Worm (Caenorhabditis elegans): ENCODE measurements around the gene usp-4.

The usp-4 gene

DNA sequence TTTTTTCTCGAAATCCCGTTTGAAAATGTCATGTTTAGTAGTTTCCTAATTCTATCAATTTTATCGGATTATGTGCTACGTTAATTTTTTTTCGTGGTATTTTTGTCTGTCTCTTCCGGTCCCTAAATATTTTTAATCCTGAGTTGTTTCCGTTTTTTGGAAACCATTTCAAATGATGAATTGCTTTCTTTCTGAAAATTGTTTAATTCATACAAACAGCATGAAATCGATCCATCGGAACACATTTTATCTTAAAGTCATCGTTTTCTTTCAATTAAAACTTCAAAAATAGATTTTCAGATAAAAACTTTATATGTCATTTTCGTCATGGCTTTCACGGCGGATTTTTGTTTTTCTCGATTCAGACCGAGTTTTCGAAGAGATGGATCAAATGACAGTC, 5.3 kb downstream of the usp-4 start, which contains the start of gene spd-3:
TSS of gene spd-3 (plus strand) at position 301 of the 400 bp plus-strand sequence.
- no peak for TF ChIP-seq drap-1 (GFP tag; optimal IDR thresholded peaks at IDR 0.05)
- no peak for TF ChIP-seq unc-39 (tag; optimal IDR thresholded peaks at IDR 0.05)
- TF ChIP-seq tbx-8 (GFP tag; optimal IDR thresholded peaks at IDR 0.05) = no peak
- no peak for TF ChIP-seq unc-120 (tag; optimal IDR thresholded peaks at IDR 0.05; ENCODE audit: poor library complexity, severe bottlenecking)
- TF ChIP-seq sptf-1 (tag; optimal IDR thresholded peaks at IDR 0.05) = no peak

DNA sequence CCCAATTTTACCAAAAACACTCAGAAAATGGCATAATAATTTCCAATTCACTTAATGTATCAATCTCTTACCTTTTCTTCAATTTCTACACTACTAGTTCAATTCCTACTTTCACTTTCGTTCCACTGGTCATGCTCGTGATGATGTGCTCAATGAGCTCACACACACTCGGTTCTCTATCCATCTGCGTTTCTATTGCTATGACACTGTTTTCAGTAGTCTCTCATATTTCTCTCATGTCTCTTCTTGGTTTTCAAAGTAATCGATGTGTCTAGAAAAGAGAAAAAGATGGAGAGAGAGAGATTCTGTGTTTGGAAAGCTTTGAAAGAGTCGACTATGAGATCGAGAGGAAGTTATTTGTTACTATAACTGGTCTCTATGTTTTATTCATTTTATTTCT, 10.1 kb downstream of the usp-4 start:
- TF ChIP-seq ces-1 (GFP tag; optimal IDR thresholded peaks at IDR 0.05) (peak; percentile 79), unc-62 (GFP tag; optimal IDR thresholded peaks at IDR 0.05) (no peak), mep-1 (tag; optimal IDR thresholded peaks at IDR 0.05) (peak; percentile 7), unc-120 (tag; optimal IDR thresholded peaks at IDR 0.05; ENCODE audit: poor library complexity, severe bottlenecking) (peak; percentile 35)

DNA sequence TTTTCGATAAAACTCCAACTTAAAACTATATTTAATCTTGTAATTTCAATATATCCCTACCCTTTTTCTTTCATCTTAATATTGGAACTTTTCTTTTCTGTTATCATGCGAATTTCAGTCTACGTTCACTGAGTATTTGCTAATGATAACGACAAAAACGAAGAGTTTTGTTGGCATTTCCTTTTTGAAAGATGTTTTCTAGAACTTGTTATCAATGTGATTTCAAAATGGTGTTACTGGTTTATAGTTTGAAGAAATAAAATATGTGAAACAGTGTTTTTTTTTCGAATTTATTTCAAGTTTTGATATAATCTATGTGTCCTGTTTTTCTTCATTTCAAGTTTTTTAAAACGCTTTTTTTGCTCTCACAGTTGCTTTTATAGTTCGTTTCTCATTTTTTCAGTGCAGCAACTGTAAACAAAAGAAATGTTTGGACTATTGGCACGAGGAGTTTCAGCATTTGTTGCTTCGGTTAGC, 13.3 kb downstream of the usp-4 start, which contains the start of gene anat-1:
TSS of gene anat-1 (plus strand) at position 427 of the 477 bp plus-strand sequence.
- TF ChIP-seq ceh-39 (tag; optimal IDR thresholded peaks at IDR 0.05) = no peak
- TF ChIP-seq ceh-83 (GFP tag; optimal IDR thresholded peaks at IDR 0.05) = no peak
- no peak for TF ChIP-seq nhr-28 (tag; optimal IDR thresholded peaks at IDR 0.05)
- TF ChIP-seq ceh-43 (GFP tag; optimal IDR thresholded peaks at IDR 0.05) = no peak
- no peak for TF ChIP-seq ztf-11 (tag; optimal IDR thresholded peaks at IDR 0.05)
- no peak for TF ChIP-seq mab-5 (tag; optimal IDR thresholded peaks at IDR 0.05)
- no peak for TF ChIP-seq nhr-237 (tag; optimal IDR thresholded peaks at IDR 0.05)
- TF ChIP-seq unc-39 (tag; optimal IDR thresholded peaks at IDR 0.05) = no peak
- TF ChIP-seq flh-1 (GFP tag; optimal IDR thresholded peaks at IDR 0.05) = no peak
- no peak for TF ChIP-seq nhr-2 (tag; optimal IDR thresholded peaks at IDR 0.05)
- TF ChIP-seq unc-62 (GFP tag; optimal IDR thresholded peaks at IDR 0.05) = no peak
- TF ChIP-seq blmp-1 (tag; optimal IDR thresholded peaks at IDR 0.05) = no peak
- TF ChIP-seq nhr-76 (tag; optimal IDR thresholded peaks at IDR 0.05) = no peak
- TF ChIP-seq sptf-1 (tag; optimal IDR thresholded peaks at IDR 0.05) = no peak

DNA sequence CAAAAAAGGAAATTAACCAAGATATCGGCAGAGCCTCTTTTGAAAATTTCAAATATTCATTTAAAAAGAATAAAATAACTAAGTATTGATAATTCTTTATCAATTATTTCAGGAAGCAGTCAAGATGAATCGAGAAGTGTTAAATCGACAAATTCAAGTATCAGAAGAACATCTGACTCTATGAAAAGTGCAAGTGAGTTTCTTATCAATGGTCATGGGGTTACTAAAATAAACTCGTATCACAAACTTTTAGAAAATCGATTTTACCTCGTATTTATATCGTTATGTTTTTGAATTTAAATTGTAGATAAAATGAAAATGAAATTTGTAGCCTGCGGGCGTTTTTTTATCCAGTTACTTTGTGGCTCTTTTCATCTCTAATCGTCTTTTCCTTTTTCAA, 14.4 kb downstream of the usp-4 start:
- no peak for TF ChIP-seq sem-2 (GFP tag; optimal IDR thresholded peaks at IDR 0.05)
- TF ChIP-seq bed-3 (GFP tag; optimal IDR thresholded peaks at IDR 0.05) = no peak
- no peak for TF ChIP-seq mab-5 (tag; optimal IDR thresholded peaks at IDR 0.05)
- TF ChIP-seq pha-4 (tag; optimal IDR thresholded peaks at IDR 0.05) = no peak
- no peak for TF ChIP-seq mep-1 (tag; optimal IDR thresholded peaks at IDR 0.05)
- TF ChIP-seq ceh-43 (GFP tag; optimal IDR thresholded peaks at IDR 0.05) = no peak
- TF ChIP-seq ztf-11 (tag; optimal IDR thresholded peaks at IDR 0.05) = no peak
- TF ChIP-seq ces-1 (GFP tag; optimal IDR thresholded peaks at IDR 0.05) = no peak
- no peak for TF ChIP-seq ceh-39 (tag; optimal IDR thresholded peaks at IDR 0.05)
- TF ChIP-seq ceh-83 (GFP tag; optimal IDR thresholded peaks at IDR 0.05) = no peak

DNA sequence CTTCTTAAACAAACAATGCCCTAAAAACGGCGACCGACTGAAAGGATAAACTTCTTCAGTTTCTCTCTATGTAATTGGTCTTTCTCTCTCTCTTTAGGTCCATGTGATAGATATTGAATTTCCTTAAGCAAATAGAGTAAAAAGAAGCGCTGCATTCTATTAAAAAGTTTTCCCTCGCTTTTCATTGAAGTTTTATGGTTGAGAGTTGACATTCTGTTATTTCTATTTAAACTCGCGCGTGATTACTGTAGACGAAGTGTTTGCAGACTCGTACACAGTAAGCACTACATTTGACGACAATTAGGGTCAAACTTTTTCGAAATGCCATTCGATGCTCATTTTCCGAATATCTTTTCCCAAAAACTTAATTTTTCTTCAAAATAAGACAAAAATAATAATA, 20.0 kb downstream of the usp-4 start:
- TF ChIP-seq zip-8 (tag; optimal IDR thresholded peaks at IDR 0.05) (no peak), cnd-1 (tag; optimal IDR thresholded peaks at IDR 0.05) (no peak), blmp-1 (tag; optimal IDR thresholded peaks at IDR 0.05) (no peak), ceh-43 (GFP tag; optimal IDR thresholded peaks at IDR 0.05) (no peak), lsy-2 (tag; optimal IDR thresholded peaks at IDR 0.05) (no peak), unc-39 (tag; optimal IDR thresholded peaks at IDR 0.05) (no peak), nhr-237 (tag; optimal IDR thresholded peaks at IDR 0.05) (no peak), ztf-11 (tag; optimal IDR thresholded peaks at IDR 0.05) (no peak), bed-3 (GFP tag; optimal IDR thresholded peaks at IDR 0.05) (no peak), mab-5 (tag; optimal IDR thresholded peaks at IDR 0.05) (no peak), nhr-2 (tag; optimal IDR thresholded peaks at IDR 0.05) (no peak), pha-4 (tag; optimal IDR thresholded peaks at IDR 0.05) (no peak), unc-62 (GFP tag; optimal IDR thresholded peaks at IDR 0.05) (no peak)

DNA sequence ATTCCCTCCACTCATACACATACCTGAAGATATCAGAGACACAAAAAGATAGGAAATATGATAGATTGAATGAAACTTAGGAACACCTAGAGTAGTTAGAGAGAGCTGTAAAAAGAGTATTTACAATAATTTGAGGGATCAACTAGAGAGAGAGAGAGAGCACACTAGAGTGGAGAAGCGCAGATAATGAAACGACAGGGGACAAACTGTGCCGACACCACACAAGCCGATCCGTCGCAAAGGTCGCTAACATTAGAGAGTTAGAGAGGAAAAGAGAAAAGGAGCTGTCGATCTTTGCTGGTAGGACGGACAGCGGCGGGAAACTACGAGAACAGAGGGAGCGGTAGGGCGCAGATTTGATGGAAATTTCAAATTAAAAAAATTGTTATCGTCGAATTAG, 28.0 kb downstream of the usp-4 start, which contains the start of gene dyci-1:
TSS of gene dyci-1 (minus strand) at position 122 of the 400 bp plus-strand sequence.
- TF ChIP-seq elt-3 (tag; optimal IDR thresholded peaks at IDR 0.05) = no peak
- TF ChIP-seq M03D4.4 (tag; optimal IDR thresholded peaks at IDR 0.05) = no peak
- no peak for TF ChIP-seq mls-2 (tag; optimal IDR thresholded peaks at IDR 0.05)
- TF ChIP-seq sem-2 (GFP tag; optimal IDR thresholded peaks at IDR 0.05) = no peak
- TF ChIP-seq unc-120 (tag; optimal IDR thresholded peaks at IDR 0.05; ENCODE audit: poor library complexity, severe bottlenecking) = peak; percentile 77
- TF ChIP-seq ces-1 (GFP tag; optimal IDR thresholded peaks at IDR 0.05) = no peak
- TF ChIP-seq flh-1 (GFP tag; optimal IDR thresholded peaks at IDR 0.05) = no peak
- no peak for TF ChIP-seq drap-1 (GFP tag; optimal IDR thresholded peaks at IDR 0.05)
- TF ChIP-seq zip-8 (tag; optimal IDR thresholded peaks at IDR 0.05) = no peak
- no peak for TF ChIP-seq mep-1 (tag; optimal IDR thresholded peaks at IDR 0.05)
- TF ChIP-seq mab-5 (tag; optimal IDR thresholded peaks at IDR 0.05) = no peak
- TF ChIP-seq lin-13 (tag; optimal IDR thresholded peaks at IDR 0.05) = no peak
- no peak for TF ChIP-seq nhr-237 (tag; optimal IDR thresholded peaks at IDR 0.05)
- TF ChIP-seq elt-1 (tag; optimal IDR thresholded peaks at IDR 0.05; ENCODE audit: borderline replicate concordance, insufficient read depth) = no peak
- TF ChIP-seq ham-2 (GFP tag; optimal IDR thresholded peaks at IDR 0.05) = peak; percentile 91
- TF ChIP-seq hlh-1 (tag; optimal IDR thresholded peaks at IDR 0.05) = peak; percentile 41
- no peak for TF ChIP-seq snpc-4 (tag; optimal IDR thresholded peaks at IDR 0.05)
- TF ChIP-seq pha-4 (tag; optimal IDR thresholded peaks at IDR 0.05) = peak; percentile 38
- TF ChIP-seq sptf-1 (tag; optimal IDR thresholded peaks at IDR 0.05) = no peak
- TF ChIP-seq unc-62 (GFP tag; optimal IDR thresholded peaks at IDR 0.05) = no peak
- no peak for TF ChIP-seq lin-32 (GFP tag; optimal IDR thresholded peaks at IDR 0.05)
- TF ChIP-seq blmp-1 (tag; optimal IDR thresholded peaks at IDR 0.05) = no peak
